Fruit fly (Drosophila melanogaster): ENCODE results near the gene CG34150.

Gene CG34150

dm6 chr3R:24805048-24805447 is 9.0 kb upstream of the CG34150 start, which contains the start of gene polybromo (continued):
- TF ChIP-seq CG4360 (GFP tag; IDR thresholded peaks at IDR 0.05) (no peak), zen2 (GFP tag; IDR thresholded peaks at IDR 0.05; ENCODE audit: partially characterized antibody) (peak; percentile 86), mam (GFP tag; optimal IDR thresholded peaks at IDR 0.05) (no peak), Poxn (GFP tag; IDR thresholded peaks at IDR 0.05) (no peak), crp (GFP tag; optimal IDR thresholded peaks at IDR 0.05) (no peak), en (GFP tag; optimal IDR thresholded peaks at IDR 0.05) (no peak), C15 (GFP tag; IDR thresholded peaks at IDR 0.05) (no peak), Atf6 (GFP tag; IDR thresholded peaks at IDR 0.05) (no peak), E2f1 (GFP tag; IDR thresholded peaks at IDR 0.05) (peak; percentile 64), Spps (tag; optimal IDR thresholded peaks at IDR 0.05) (no peak), CG7987 (GFP tag; optimal IDR thresholded peaks at IDR 0.05) (no peak), HLH4C (GFP tag; IDR thresholded peaks at IDR 0.05; ENCODE audit: partially characterized antibody) (peak; percentile 83), Sry-β (GFP tag; optimal IDR thresholded peaks at IDR 0.05) (no peak), CG7839 (tag; optimal IDR thresholded peaks at IDR 0.05) (no peak), Max (GFP tag; optimal IDR thresholded peaks at IDR 0.05) (no peak), CG2120 (GFP tag; optimal IDR thresholded peaks at IDR 0.05) (peak; percentile 13), YL-1 (GFP tag; optimal IDR thresholded peaks at IDR 0.05) (peak; percentile 67), Dek (tag; optimal IDR thresholded peaks at IDR 0.05) (no peak), Nf-YC (tag; optimal IDR thresholded peaks at IDR 0.05) (no peak), caup (GFP tag; optimal IDR thresholded peaks at IDR 0.05; ENCODE audit: severe bottlenecking) (no peak), CG13775 (GFP tag; optimal IDR thresholded peaks at IDR 0.05) (no peak), her (GFP tag; optimal IDR thresholded peaks at IDR 0.05) (no peak), Eip74EF (GFP tag; optimal IDR thresholded peaks at IDR 0.05) (no peak), CG8924 (tag; optimal IDR thresholded peaks at IDR 0.05) (no peak), Hmx (GFP tag; optimal IDR thresholded peaks at IDR 0.05) (no peak), Jarid2 (GFP tag; optimal IDR thresholded peaks at IDR 0.05) (no peak), CG3163 (GFP tag; optimal IDR thresholded peaks at IDR 0.05) (no peak), yki (optimal IDR thresholded peaks at IDR 0.05) (no peak), zfh1 (GFP tag; IDR thresholded peaks at IDR 0.05) (no peak), CG7963 (GFP tag; IDR thresholded peaks at IDR 0.05; ENCODE audit: partially characterized antibody) (peak; percentile 75), klu (GFP tag; IDR thresholded peaks at IDR 0.05) (no peak), gsb-n (tag; optimal IDR thresholded peaks at IDR 0.05) (no peak), stc (GFP tag; IDR thresholded peaks at IDR 0.05) (no peak), CG10959 (GFP tag; IDR thresholded peaks at IDR 0.05) (no peak), psq (GFP tag; optimal IDR thresholded peaks at IDR 0.05) (no peak), sima (GFP tag; optimal IDR thresholded peaks at IDR 0.05) (no peak), CG34422 (GFP tag; IDR thresholded peaks at IDR 0.05) (peak; percentile 84), dmrt11E (tag; optimal IDR thresholded peaks at IDR 0.05) (no peak), CG11247 (GFP tag; IDR thresholded peaks at IDR 0.05) (no peak), Med (GFP tag) (peak; percentile 85), Sry-δ (GFP tag; optimal IDR thresholded peaks at IDR 0.05) (peak; percentile 97), slbo (GFP tag; IDR thresholded peaks at IDR 0.05) (peak; percentile 30; the same call in 1 of the 2 replicates), MBD-R2 (GFP tag; IDR thresholded peaks at IDR 0.05) (peak; percentile 88), CG15696 (tag; optimal IDR thresholded peaks at IDR 0.05) (no peak), wor (GFP tag; IDR thresholded peaks at IDR 0.05) (no peak)

Data from whole organism, embryonic.